Worm (Caenorhabditis elegans) whole organism, early embryonic: ENCODE results near the gene K02A6.1.

ENCODE experiments used
- B0310.2 ChIP-seq: sonication (generic microtip); optimal IDR thresholded peaks from 2 replicates; lab custom pipeline; 2016; ENCODE audit warnings: mild to moderate bottlenecking, missing genetic modification characterization, missing compliant biosample characterization
- F13C5.2 ChIP-seq: sonication (generic microtip); optimal IDR thresholded peaks from 2 replicates; lab custom pipeline; 2017; ENCODE audit warnings: mild to moderate bottlenecking, missing genetic modification characterization, inconsistent platforms, missing compliant biosample characterization
- aly-1 ChIP-seq: sonication (generic microtip); optimal IDR thresholded peaks from 2 replicates; lab custom pipeline; 2016; ENCODE audit warnings: missing genetic modification characterization, missing compliant biosample characterization
- ama-1 ChIP-seq: fragments of 150-350 bp; optimal IDR thresholded peaks from 2 replicates; lab custom pipeline; 2014
- ceh-13 ChIP-seq: fragments of 200-800 bp; sonication (Bioruptor generic); optimal IDR thresholded peaks from 2 replicates; lab custom pipeline; 2018; ENCODE audit warnings: mild to moderate bottlenecking, missing genetic modification characterization, missing compliant biosample characterization
- ceh-36 ChIP-seq: sonication (generic microtip); optimal IDR thresholded peaks from 2 replicates; lab custom pipeline; 2016; ENCODE audit warnings: missing genetic modification characterization, inconsistent platforms, missing compliant biosample characterization
- ets-7 ChIP-seq: sonication (generic microtip); optimal IDR thresholded peaks from 2 replicates; lab custom pipeline; 2016; ENCODE audit warnings: missing genotype, missing genetic modification characterization, missing compliant biosample characterization
- flt-1 ChIP-seq: fragments of 200-800 bp; sonication (Bioruptor generic); IDR thresholded peaks from 2 replicates; pipeline ENCODE4 v1.3.6; 2022; ENCODE audit warnings: missing genetic modification characterization, missing compliant biosample characterization
- hmbx-1 ChIP-seq: sonication (generic microtip); optimal IDR thresholded peaks from 2 replicates; lab custom pipeline; 2016; ENCODE audit warnings: mild to moderate bottlenecking, missing genetic modification characterization, missing compliant biosample characterization
- hmg-4 ChIP-seq: fragments of 200-800 bp; sonication (Bioruptor generic); optimal IDR thresholded peaks from 2 replicates; lab custom pipeline; 2018; ENCODE audit warnings: mild to moderate bottlenecking, missing genetic modification characterization, missing compliant biosample characterization
- hnd-1 ChIP-seq: sonication (generic microtip); optimal IDR thresholded peaks from 2 replicates; lab custom pipeline; 2016; ENCODE audit warnings: missing genetic modification characterization, missing compliant biosample characterization
- pes-1 ChIP-seq: fragments of 200-800 bp; sonication (Bioruptor generic); IDR thresholded peaks from 2 replicates; pipeline ENCODE4 v1.3.6; 2022; ENCODE audit warnings: missing genetic modification reagents, missing genetic modification characterization, missing compliant biosample characterization
- scrt-1 ChIP-seq: fragments of 200-800 bp; sonication (Bioruptor generic); IDR thresholded peaks from 2 replicates; pipeline ENCODE4 v1.3.6; 2022; ENCODE audit warnings: missing genetic modification characterization, missing compliant biosample characterization
- sea-1 ChIP-seq: fragments of 200-800 bp; sonication (Bioruptor generic); conservative IDR thresholded peaks from 2 replicates; pipeline ENCODE4 v1.3.6; 2022; ENCODE audit warnings: missing genetic modification characterization, missing compliant biosample characterization
- tbx-11 ChIP-seq: fragments of 200-800 bp; sonication (Bioruptor generic); IDR thresholded peaks from 2 replicates; pipeline ENCODE4 v1.3.6; 2022; ENCODE audit warnings: missing genetic modification characterization, missing compliant biosample characterization
- tbx-37 ChIP-seq: fragments of 200-800 bp; sonication (Bioruptor generic); conservative IDR thresholded peaks from 2 replicates; pipeline ENCODE4 v1.3.6; 2022; ENCODE audit warnings: missing genetic modification reagents, missing genetic modification characterization, missing compliant biosample characterization
- tra-4 ChIP-seq: sonication (generic microtip); optimal IDR thresholded peaks from 2 replicates; lab custom pipeline; 2017; ENCODE audit warnings: missing genetic modification characterization, missing compliant biosample characterization

Gene K02A6.1

DNA sequence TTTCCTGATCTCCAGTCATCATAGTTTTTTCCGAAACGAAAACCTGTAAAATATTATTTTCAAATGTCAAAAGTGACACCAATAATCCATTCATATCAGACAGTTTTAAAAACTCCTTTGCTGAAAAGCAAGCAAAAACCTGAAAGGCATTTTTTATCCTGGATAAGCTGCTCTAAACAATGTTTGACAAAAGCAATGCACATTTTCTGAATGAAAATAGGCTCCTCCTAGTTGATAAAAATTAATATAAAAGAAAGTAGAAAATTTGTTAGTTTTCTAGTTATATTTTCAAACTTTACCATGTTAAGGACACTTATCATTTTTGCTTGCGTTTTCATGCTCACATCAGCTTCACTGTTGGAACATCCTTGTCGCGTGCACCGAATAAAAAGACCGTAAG lies at the start of gene K02A6.1:
K02A6.1 (plus strand) TSS at position 301 of the 400 bp plus-strand sequence.
- TF ChIP-seq hmg-4 (no peak), tra-4 (tag; lab: Kevin White, UChicago) (no peak), ama-1 (no peak), tbx-11 (no peak), F13C5.2 (no peak), B0310.2 (tag; lab: Kevin White, UChicago) (no peak), ceh-36 (tag; lab: Kevin White, UChicago) (no peak), aly-1 (tag; lab: Kevin White, UChicago) (no peak), hmbx-1 (no peak), flt-1 (GFP tag; lab: Robert Waterston, UW) (no peak), ets-7 (tag; lab: Kevin White, UChicago) (no peak), tbx-37 (GFP tag; lab: Robert Waterston, UW) (no peak)

ce11 chrX:8173610-8174009 lies 45.9 kb upstream of the K02A6.1 start, which contains the start of gene C17H11.1:
C17H11.1 (plus strand) TSS chrX:8173910.
- TF ChIP-seq hmg-4 (no peak), ceh-13 (no peak), scrt-1 (GFP tag; lab: Robert Waterston, UW) (no peak)

- TF ChIP-seq flt-1 (GFP tag; lab: Robert Waterston, UW) (0 out of 2 replicates have a peak, but pooled peaks have one; percentile 13), tbx-11 (0 out of 2 replicates have a peak, but pooled peaks have one; percentile 53), scrt-1 (GFP tag; lab: Robert Waterston, UW) (peak; percentile 62; the same call in 1 of the 2 replicates), sea-1 (peak; percentile 69), tbx-37 (GFP tag; lab: Robert Waterston, UW) (peak; percentile 37; the same call in 1 of the 2 replicates)
Measured at ce11 chrX:8181590-8182311, 37.8 kb upstream of the K02A6.1 start, which contains the start of gene C17H11.4. C17H11.4 (minus strand) TSS chrX:8181640.

DNA sequence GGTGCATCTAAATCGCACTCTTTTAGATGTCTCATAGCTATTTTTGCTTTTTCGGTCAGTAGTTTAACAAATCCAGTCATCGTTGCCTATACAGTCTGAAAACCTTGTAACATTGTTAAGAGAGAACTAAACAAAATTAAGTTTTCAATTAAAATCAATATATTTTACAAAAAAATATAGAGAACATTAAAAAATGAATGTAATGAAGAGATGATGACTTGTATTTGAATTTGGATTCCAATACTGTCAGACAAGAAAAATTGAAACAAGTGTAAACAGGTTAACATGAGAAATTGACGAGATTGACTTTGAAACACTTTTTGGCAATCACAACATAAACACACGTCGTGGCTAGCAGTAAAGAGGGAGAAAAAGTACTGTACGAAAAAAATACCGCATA lies 34.5 kb upstream of the K02A6.1 start, which contains the start of gene C17H11.5:
C17H11.5 (minus strand) TSS at position 101 of the 400 bp plus-strand sequence.
- no peak for TF ChIP-seq hnd-1 (tag; lab: Kevin White, UChicago)
- no peak for TF ChIP-seq hmbx-1
- TF ChIP-seq tbx-37 (GFP tag; lab: Robert Waterston, UW): no peak
- no peak for TF ChIP-seq tbx-11
- TF ChIP-seq ceh-13: no peak
- TF ChIP-seq tra-4 (tag; lab: Kevin White, UChicago): no peak
- no peak for TF ChIP-seq hmg-4
- no peak for TF ChIP-seq sea-1
- no peak for TF ChIP-seq aly-1 (tag; lab: Kevin White, UChicago)
- TF ChIP-seq ceh-36 (tag; lab: Kevin White, UChicago): no peak
- TF ChIP-seq scrt-1 (GFP tag; lab: Robert Waterston, UW): no peak
- no peak for TF ChIP-seq ets-7 (tag; lab: Kevin White, UChicago)

DNA sequence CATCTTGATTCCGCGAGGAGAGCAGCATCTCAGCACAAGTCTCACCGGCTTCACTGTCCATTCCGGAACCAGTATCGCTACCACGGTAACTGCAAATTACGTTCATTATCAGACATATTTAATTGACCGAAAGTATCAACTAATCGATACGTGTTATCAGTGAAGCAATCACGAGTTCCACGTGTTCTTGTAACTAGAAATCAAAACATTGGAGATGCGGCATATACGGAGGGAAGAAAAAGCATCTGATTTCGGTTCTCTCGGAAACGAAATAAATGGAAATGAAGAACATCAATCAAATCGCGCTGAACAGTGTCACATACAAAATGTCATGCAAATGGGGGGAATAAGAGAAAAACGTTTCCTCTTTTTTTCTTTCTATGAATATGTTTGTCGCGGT lies 26.3 kb upstream of the K02A6.1 start:
- TF ChIP-seq scrt-1 (GFP tag; lab: Robert Waterston, UW): no peak
- no peak for TF ChIP-seq hnd-1 (tag; lab: Kevin White, UChicago)
- TF ChIP-seq F13C5.2: no peak
- TF ChIP-seq aly-1 (tag; lab: Kevin White, UChicago): no peak
- no peak for TF ChIP-seq hmbx-1
- TF ChIP-seq pes-1 (GFP tag; lab: Robert Waterston, UW): no peak
- TF ChIP-seq tbx-11: no peak
- TF ChIP-seq hmg-4: no peak
- TF ChIP-seq ceh-13: no peak
- TF ChIP-seq ets-7 (tag; lab: Kevin White, UChicago): no peak
- TF ChIP-seq tra-4 (tag; lab: Kevin White, UChicago): no peak
- TF ChIP-seq ama-1: no peak
- TF ChIP-seq sea-1: no peak

DNA sequence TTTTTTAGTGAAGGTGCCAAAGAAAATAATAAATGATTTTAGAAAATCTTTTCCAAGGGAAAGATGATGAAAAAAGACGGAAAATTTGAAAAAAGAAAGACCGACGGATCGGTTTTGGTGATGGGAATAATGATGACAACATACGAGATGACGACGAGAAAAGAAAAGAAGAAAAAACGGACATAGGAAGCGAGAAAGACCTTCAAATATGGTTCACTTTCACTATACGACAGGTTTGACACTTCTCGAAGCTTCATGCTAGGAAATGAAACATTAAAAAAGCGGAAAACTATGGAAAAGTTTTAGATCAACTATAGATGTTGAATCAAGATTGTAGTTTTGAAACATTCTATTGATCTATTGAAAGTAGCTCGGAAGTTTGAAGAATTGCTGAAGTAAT lies 19.3 kb upstream of the K02A6.1 start:
- TF ChIP-seq tbx-37 (GFP tag; lab: Robert Waterston, UW) (no peak), hmbx-1 (no peak), tbx-11 (no peak), hmg-4 (no peak), B0310.2 (tag; lab: Kevin White, UChicago) (no peak), hnd-1 (tag; lab: Kevin White, UChicago) (no peak), ceh-13 (no peak), pes-1 (GFP tag; lab: Robert Waterston, UW) (no peak), ceh-36 (tag; lab: Kevin White, UChicago) (no peak), flt-1 (GFP tag; lab: Robert Waterston, UW) (no peak), sea-1 (no peak), F13C5.2 (no peak), tra-4 (tag; lab: Kevin White, UChicago) (no peak), aly-1 (tag; lab: Kevin White, UChicago) (no peak), ama-1 (no peak), scrt-1 (GFP tag; lab: Robert Waterston, UW) (no peak)

- peak; percentile 26 for TF ChIP-seq F13C5.2
- no peak for TF ChIP-seq ceh-36 (tag; lab: Kevin White, UChicago)
- 0 out of 2 replicates have a peak, but pooled peaks have one; percentile 7 for TF ChIP-seq flt-1 (GFP tag; lab: Robert Waterston, UW)
- peak; percentile 74 for TF ChIP-seq hmg-4
- no peak for TF ChIP-seq tbx-11
Measured at ce11 chrX:8201210-8201609, 18.3 kb upstream of the K02A6.1 start.

ce11 chrX:8203684-8204083 lies 15.8 kb upstream of the K02A6.1 start, which contains the start of gene C17H11.6:
C17H11.6 (minus strand) TSS chrX:8203784.
- TF ChIP-seq F13C5.2 (no peak), B0310.2 (tag; lab: Kevin White, UChicago) (no peak), scrt-1 (GFP tag; lab: Robert Waterston, UW) (no peak), ceh-13 (no peak), ceh-36 (tag; lab: Kevin White, UChicago) (no peak), sea-1 (no peak), hmg-4 (no peak), pes-1 (GFP tag; lab: Robert Waterston, UW) (no peak)
